Fruit fly (Drosophila melanogaster) whole organism, embryonic: ENCODE results near the gene CCHa1.

Experiments
- Atf3 ChIP-seq: fragments of 200-800 bp; sonication (Bioruptor generic); optimal IDR thresholded peaks from 3 replicates; lab custom pipeline; 2016; ENCODE audit warnings: missing biosample characterization, missing genetic modification characterization
- CG10147 ChIP-seq: fragments of 200-800 bp; sonication (Bioruptor generic); optimal IDR thresholded peaks from 2 replicates; lab custom pipeline; 2019; ENCODE audit warnings: missing biosample characterization, mild to moderate bottlenecking, missing genetic modification characterization, moderate library complexity
- CG10366 ChIP-seq: fragments of 200-800 bp; sonication (Bioruptor generic); IDR thresholded peaks from 2 replicates; pipeline ENCODE4 v1.3.6; 2022; ENCODE audit warnings: missing biosample characterization, missing genetic modification characterization
- CG11085 ChIP-seq: fragments of 200-800 bp; sonication (Bioruptor generic); IDR thresholded peaks from 2 replicates; pipeline ENCODE4 v1.3.6; 2022; ENCODE audit warnings: missing biosample characterization, missing genetic modification characterization
- CG12299 ChIP-seq: fragments of 200-800 bp; sonication (Bioruptor generic); optimal IDR thresholded peaks from 2 replicates; lab custom pipeline; 2018; ENCODE audit warnings: missing biosample characterization, mild to moderate bottlenecking, missing genetic modification characterization
- CG1233 ChIP-seq: fragments of 200-800 bp; sonication (Bioruptor generic); optimal IDR thresholded peaks from 4 replicates; lab custom pipeline; 2018; ENCODE audit warnings: missing biosample characterization, mild to moderate bottlenecking, missing genetic modification characterization
- CG13296 ChIP-seq: fragments of 200-800 bp; sonication (Bioruptor generic); optimal IDR thresholded peaks from 3 replicates; lab custom pipeline; 2018; ENCODE audit warnings: missing biosample characterization, mild to moderate bottlenecking, missing genetic modification characterization
- CG14441 ChIP-seq: fragments of 200-800 bp; sonication (Bioruptor generic); IDR thresholded peaks from 2 replicates; pipeline ENCODE4 v1.3.6; 2022; ENCODE audit warnings: missing biosample characterization, missing genetic modification characterization
- CG16863 ChIP-seq: fragments of 200-800 bp; sonication (Bioruptor generic); optimal IDR thresholded peaks from 3 replicates; lab custom pipeline; 2016; ENCODE audit warnings: missing biosample characterization, missing genetic modification characterization
- CG31224 ChIP-seq: fragments of 200-800 bp; sonication (Bioruptor generic); IDR thresholded peaks from 2 replicates; pipeline ENCODE4 v1.3.6; 2022; ENCODE audit warnings: missing biosample characterization, missing genetic modification characterization
- CG5245 ChIP-seq: fragments of 200-800 bp; sonication (Bioruptor generic); optimal IDR thresholded peaks from 3 replicates; lab custom pipeline; 2016; ENCODE audit warnings: missing biosample characterization, missing genetic modification characterization
- CG6854 ChIP-seq: fragments of 200-800 bp; sonication (Bioruptor generic); optimal IDR thresholded peaks from 3 replicates; lab custom pipeline; 2017; ENCODE audit warnings: missing biosample characterization, mild to moderate bottlenecking, missing genetic modification characterization
- CG7271 ChIP-seq: fragments of 200-800 bp; sonication (Bioruptor generic); optimal IDR thresholded peaks from 2 replicates; lab custom pipeline; 2018; ENCODE audit warnings: missing biosample characterization, mild to moderate bottlenecking, missing genetic modification characterization, moderate library complexity
- CG8765 ChIP-seq: fragments of 200-800 bp; sonication (Bioruptor generic); IDR thresholded peaks from 2 replicates; pipeline ENCODE4 v1.3.6; 2022; ENCODE audit warnings: missing biosample characterization, missing genetic modification characterization
- D19A ChIP-seq: fragments of 200-800 bp; optimal IDR thresholded peaks from 3 replicates; lab custom pipeline; 2019; ENCODE audit warnings: missing biosample characterization, mild to moderate bottlenecking, missing genetic modification characterization, moderate library complexity
- Dek ChIP-seq: fragments of 200-800 bp; sonication (Bioruptor generic); optimal IDR thresholded peaks from 3 replicates; lab custom pipeline; 2019; ENCODE audit warnings: missing biosample characterization, mild to moderate bottlenecking, missing genetic modification characterization, moderate library complexity
- HLH3B ChIP-seq: fragments of 200-800 bp; sonication (Bioruptor generic); IDR thresholded peaks from 2 replicates; pipeline ENCODE4 v1.3.6; 2022; ENCODE audit warnings: missing biosample characterization, missing genetic modification characterization
- HmgZ ChIP-seq: fragments of 200-800 bp; sonication (Bioruptor generic); optimal IDR thresholded peaks from 2 replicates; lab custom pipeline; 2018; ENCODE audit warnings: missing biosample characterization, mild to moderate bottlenecking, missing genetic modification characterization
- Myb ChIP-seq: fragments of 200-800 bp; sonication (Bioruptor generic); optimal IDR thresholded peaks from 2 replicates; lab custom pipeline; 2016; ENCODE audit warnings: missing biosample characterization, missing genetic modification characterization
- TFAM ChIP-seq: fragments of 200-800 bp; sonication (Bioruptor generic); optimal IDR thresholded peaks from 2 replicates; lab custom pipeline; 2017; ENCODE audit warnings: missing biosample characterization, missing genetic modification characterization, inconsistent platforms
- Trl ChIP-seq, 3 experiments: fragments of >200 bp in 2 of 3; fragments of 200-800 bp in 1 of 3; sonication (Bioruptor generic) in 1 of 3; optimal IDR thresholded peaks; 2 replicates in 1 of 3; 3 replicates in 2 of 3; lab custom pipeline; 2016 to 2017; ENCODE audit warnings: missing biosample characterization in 1 of 3, missing genetic modification characterization in 1 of 3
- amos ChIP-seq: fragments of 200-800 bp; sonication (Bioruptor generic); IDR thresholded peaks from 2 replicates; pipeline ENCODE4 v1.3.6; 2022; ENCODE audit warnings: missing biosample characterization, missing genetic modification characterization; ENCODE audit not compliant: partially characterized antibody
- az2 ChIP-seq: fragments of 200-800 bp; sonication (Bioruptor generic); optimal IDR thresholded peaks from 3 replicates; lab custom pipeline; 2016; ENCODE audit warnings: missing biosample characterization, missing genetic modification characterization
- bowl ChIP-seq: fragments of 200-800 bp; sonication (Bioruptor generic); IDR thresholded peaks from 2 replicates; pipeline ENCODE4 v1.3.6; 2022; ENCODE audit warnings: missing biosample characterization, missing genetic modification characterization
- btn ChIP-seq: fragments of 200-800 bp; sonication (Bioruptor generic); optimal IDR thresholded peaks from 2 replicates; lab custom pipeline; 2016; ENCODE audit warnings: missing biosample characterization, missing genetic modification characterization
- chinmo ChIP-seq: fragments of 200-800 bp; sonication (Bioruptor generic); IDR thresholded peaks from 4 replicates; pipeline ENCODE4 v1.3.6; 2022; ENCODE audit warnings: missing biosample characterization, missing genetic modification characterization; ENCODE audit not compliant: partially characterized antibody
- crp ChIP-seq, 2 experiments: fragments of 200-800 bp; sonication (Bioruptor generic); optimal IDR thresholded peaks; 2 replicates in 1 of 2; 3 replicates in 1 of 2; lab custom pipeline; 2017; ENCODE audit warnings: missing biosample characterization in 2 of 2, missing genetic modification characterization in 2 of 2, mild to moderate bottlenecking in 1 of 2, moderate library complexity in 1 of 2
- cwo ChIP-seq: fragments of 200-800 bp; sonication (Bioruptor generic); optimal IDR thresholded peaks from 3 replicates; lab custom pipeline; 2017; ENCODE audit warnings: missing biosample characterization, missing genetic modification characterization, mild to moderate bottlenecking, moderate library complexity, missing genetic modification reagents
- danr ChIP-seq: fragments of 200-800 bp; sonication (Bioruptor generic); IDR thresholded peaks from 2 replicates; pipeline ENCODE4 v1.3.6; 2022; ENCODE audit warnings: missing biosample characterization, missing genetic modification characterization
- fd96Cb ChIP-seq: fragments of 200-800 bp; sonication (Bioruptor generic); optimal IDR thresholded peaks from 2 replicates; lab custom pipeline; 2018; ENCODE audit warnings: missing biosample characterization, mild to moderate bottlenecking, missing genetic modification characterization, moderate library complexity
- ftz-f1 ChIP-seq: fragments of 200-800 bp; sonication (Bioruptor generic); optimal IDR thresholded peaks from 2 replicates; lab custom pipeline; 2016; ENCODE audit warnings: missing biosample characterization, missing genetic modification characterization
- ind ChIP-seq: fragments of 200-800 bp; sonication (Bioruptor generic); optimal IDR thresholded peaks from 3 replicates; lab custom pipeline; 2016; ENCODE audit warnings: missing biosample characterization, missing genetic modification characterization
- kay ChIP-seq: fragments of 200-800 bp; sonication (Bioruptor generic); optimal IDR thresholded peaks from 2 replicates; lab custom pipeline; 2016; ENCODE audit warnings: missing biosample characterization, missing genetic modification characterization
- lbe ChIP-seq: fragments of 200-800 bp; sonication (Bioruptor generic); optimal IDR thresholded peaks from 2 replicates; lab custom pipeline; 2016; ENCODE audit warnings: missing biosample characterization, mild to moderate bottlenecking, missing genetic modification characterization
- org-1 ChIP-seq: fragments of 200-800 bp; sonication (Bioruptor generic); optimal IDR thresholded peaks from 2 replicates; lab custom pipeline; 2017; ENCODE audit warnings: missing biosample characterization, missing genetic modification characterization
- peb ChIP-seq: fragments of 200-800 bp; sonication (Bioruptor generic); IDR thresholded peaks from 2 replicates; pipeline ENCODE4 v1.3.6; 2022; ENCODE audit warnings: missing biosample characterization, missing genetic modification characterization
- prd ChIP-seq, 3 experiments: fragments of >200 bp in 2 of 3; fragments of 200-800 bp in 1 of 3; sonication (Bioruptor generic) in 1 of 3; optimal IDR thresholded peaks in 2 of 3; IDR thresholded peaks in 1 of 3; 2 replicates in 2 of 3; 3 replicates in 1 of 3; pipeline versions ENCODE4 v1.3.6 to Lab custom; 2017 to 2022; ENCODE audit warnings: missing biosample characterization in 1 of 3, missing genetic modification characterization in 1 of 3
- run ChIP-seq: fragments of 200-800 bp; sonication (Bioruptor generic); optimal IDR thresholded peaks from 3 replicates; lab custom pipeline; 2018; ENCODE audit warnings: missing biosample characterization, mild to moderate bottlenecking, missing genetic modification characterization
- scrt ChIP-seq: fragments of 200-800 bp; sonication (Bioruptor generic); optimal IDR thresholded peaks from 2 replicates; lab custom pipeline; 2018; ENCODE audit warnings: missing biosample characterization, mild to moderate bottlenecking, missing genetic modification characterization, moderate library complexity
- sens-2 ChIP-seq: fragments of 200-800 bp; sonication (Bioruptor generic); IDR thresholded peaks from 2 replicates; pipeline ENCODE4 v1.3.6; 2022; ENCODE audit warnings: missing biosample characterization, missing genetic modification characterization
- stwl ChIP-seq: fragments of 200-800 bp; sonication (Bioruptor generic); optimal IDR thresholded peaks from 3 replicates; lab custom pipeline; 2018; ENCODE audit warnings: missing biosample characterization, mild to moderate bottlenecking, missing genetic modification characterization, moderate library complexity
- tgo ChIP-seq: fragments of 200-800 bp; sonication (Bioruptor generic); IDR thresholded peaks from 3 replicates; pipeline ENCODE4 v1.3.6; 2022; ENCODE audit warnings: missing biosample characterization, missing genetic modification characterization
- tio ChIP-seq: fragments of 200-800 bp; sonication (Bioruptor generic); optimal IDR thresholded peaks from 2 replicates; lab custom pipeline; 2017; ENCODE audit warnings: missing biosample characterization, missing genetic modification characterization, inconsistent platforms
- trh ChIP-seq: fragments of 200-800 bp; sonication (Bioruptor generic); optimal IDR thresholded peaks from 2 replicates; lab custom pipeline; 2016; ENCODE audit warnings: missing biosample characterization, missing genetic modification characterization
- unc-4 ChIP-seq: fragments of 200-800 bp; sonication (Bioruptor generic); IDR thresholded peaks from 2 replicates; pipeline ENCODE4 v1.3.6; 2022; ENCODE audit warnings: missing biosample characterization, missing genetic modification characterization; ENCODE audit not compliant: partially characterized antibody
- unpg ChIP-seq: fragments of 200-800 bp; sonication (Bioruptor generic); optimal IDR thresholded peaks from 3 replicates; lab custom pipeline; 2018; ENCODE audit warnings: missing biosample characterization, mild to moderate bottlenecking, missing genetic modification characterization, moderate library complexity
- vfl ChIP-seq: fragments of 200-800 bp; sonication (Bioruptor generic); optimal IDR thresholded peaks from 2 replicates; lab custom pipeline; 2016; ENCODE audit warnings: missing biosample characterization, missing genetic modification characterization
- wdn ChIP-seq: fragments of 200-800 bp; sonication (Bioruptor generic); IDR thresholded peaks from 2 replicates; pipeline ENCODE4 v1.3.6; 2022; ENCODE audit warnings: missing biosample characterization, missing genetic modification characterization

The CCHa1 gene

dm6 chr3R:14056320-14057053 is 40.1 kb downstream of the CCHa1 start, which contains the start of gene foxo (continued):
- TF ChIP-seq CG5245 (GFP tag; lab: Kevin White, UChicago) (no peak), CG14441 (GFP tag; lab: Robert Waterston, UW) (peak; percentile 67; the same call in 1 of the 2 replicates), stwl (tag; lab: Kevin White, UChicago) (no peak), Myb (GFP tag; lab: Kevin White, UChicago) (no peak), Trl (optimal IDR thresholded peaks at IDR 0.05; lab: Kevin White, UChicago) (peak; percentile 47 to 60), Trl (GFP tag; optimal IDR thresholded peaks at IDR 0.05; lab: Kevin White, UChicago) (peak; percentile 30), HLH3B (GFP tag; lab: Robert Waterston, UW) (no peak; the same call in 1 of the 2 replicates), TFAM (GFP tag; lab: Kevin White, UChicago) (no peak), run (tag; lab: Kevin White, UChicago) (peak; percentile 61), CG16863 (GFP tag; lab: Kevin White, UChicago) (no peak), CG13296 (GFP tag; lab: Kevin White, UChicago) (peak; percentile 87), sens-2 (no peak), az2 (GFP tag; lab: Kevin White, UChicago) (peak; percentile 69), CG10366 (GFP tag; lab: Robert Waterston, UW) (peak; percentile 49; the same call in 1 of the 2 replicates), crp (GFP tag; optimal IDR thresholded peaks at IDR 0.05; lab: Kevin White, UChicago) (peak in 1 of 2 experiments; percentile 10), unc-4 (no peak), chinmo (GFP tag; lab: Robert Waterston, UW) (peak; percentile 67; the same call in 2 of the 4 replicates), tio (GFP tag; lab: Kevin White, UChicago) (peak; percentile 70), trh (no peak), HmgZ (tag; lab: Kevin White, UChicago) (peak; percentile 15), cwo (GFP tag; lab: Kevin White, UChicago) (peak; percentile 44), CG8765 (no peak), CG12299 (tag; lab: Kevin White, UChicago) (peak; percentile 77), CG7271 (tag; lab: Kevin White, UChicago) (no peak), vfl (no peak), CG10147 (peak; percentile 92), bowl (GFP tag; lab: Robert Waterston, UW) (no peak), lbe (GFP tag; lab: Kevin White, UChicago) (peak; percentile 20), amos (GFP tag; lab: Robert Waterston, UW) (no peak; the same call in 1 of the 2 replicates), btn (GFP tag; lab: Kevin White, UChicago) (no peak), peb (GFP tag; lab: Robert Waterston, UW) (no peak; the same call in 1 of the 2 replicates), scrt (GFP tag; lab: Kevin White, UChicago) (peak; percentile 74), Atf3 (no peak), danr (GFP tag; lab: Robert Waterston, UW) (no peak), CG31224 (GFP tag; lab: Robert Waterston, UW) (peak; percentile 61), tgo (GFP tag; lab: Robert Waterston, UW) (peak; percentile 63; the same call in 2 of the 3 replicates), kay (GFP tag; lab: Kevin White, UChicago) (peak; percentile 6), wdn (no peak), fd96Cb (tag; lab: Kevin White, UChicago) (peak; percentile 81), CG1233 (GFP tag; lab: Kevin White, UChicago) (peak; percentile 77), D19A (tag; lab: Kevin White, UChicago) (peak; percentile 81), Dek (tag; lab: Kevin White, UChicago) (peak; percentile 84), ind (GFP tag; lab: Kevin White, UChicago) (peak; percentile 70), CG6854 (GFP tag; lab: Kevin White, UChicago) (peak; percentile 86), CG11085 (GFP tag; lab: Robert Waterston, UW) (no peak), org-1 (GFP tag; lab: Kevin White, UChicago) (peak; percentile 82), prd (optimal IDR thresholded peaks at IDR 0.05; lab: Kevin White, UChicago) (no peak), prd (GFP tag; IDR thresholded peaks at IDR 0.05; lab: Robert Waterston, UW) (peak; percentile 61), unpg (GFP tag; lab: Kevin White, UChicago) (peak; percentile 79), ftz-f1 (peak; percentile 76)
